Worm (Caenorhabditis elegans): ENCODE measurements around the gene pud-1.1.
"Not testable (repeated sequence)": the region's sequence is repeated elsewhere in the genome, so short reads cannot be mapped to it uniquely, and the experiment has no call there.

Gene pud-1.1

DNA sequence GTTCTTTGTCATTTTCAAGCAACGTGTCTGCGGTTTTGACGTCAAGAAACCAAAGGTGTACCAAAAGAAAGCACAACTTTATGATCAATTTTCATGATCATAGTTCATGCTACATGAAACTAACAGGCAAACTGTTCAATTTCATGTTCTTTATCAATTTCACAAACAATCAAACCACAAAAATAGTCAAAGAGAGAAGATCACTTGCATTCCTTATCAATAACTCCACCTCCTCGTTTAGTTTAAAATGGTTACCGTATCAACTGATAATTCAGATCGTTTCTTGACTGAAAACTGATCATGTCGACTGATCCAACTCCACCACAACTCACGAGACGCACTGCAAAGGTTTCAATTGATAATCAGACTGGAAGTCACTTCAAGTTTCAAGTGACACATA lies at the start of gene pud-1.1:
TSS of gene pud-1.1 (plus strand) at position 301 of the 400 bp plus-strand sequence.
- not testable (repeated sequence) for TF ChIP-seq R02D3.7 (tag; optimal IDR thresholded peaks at IDR 0.05); aly-2 (tag; optimal IDR thresholded peaks at IDR 0.05); nhr-43 (tag; optimal IDR thresholded peaks at IDR 0.05; ENCODE audit: poor library complexity, severe bottlenecking)

DNA sequence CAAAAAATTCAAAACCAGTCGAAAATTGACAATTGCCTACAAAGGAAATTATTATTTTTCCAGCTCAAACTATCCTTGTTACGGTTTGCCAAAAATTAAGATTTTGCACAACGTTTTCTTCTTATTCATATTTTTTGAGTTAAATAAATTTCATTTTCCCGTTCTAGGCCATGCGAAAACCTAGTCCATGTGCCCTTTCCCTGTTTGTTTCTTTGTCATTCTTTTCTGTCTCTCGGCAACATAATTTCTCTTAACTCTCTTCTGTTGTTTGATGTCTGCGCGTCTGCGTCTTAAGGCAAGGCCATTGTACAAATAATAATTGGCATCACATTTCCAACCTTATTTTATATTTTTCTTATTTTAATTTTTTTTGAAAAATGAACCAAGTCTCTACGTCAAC lies 48.7 kb upstream of the pud-1.1 start, which contains the start of gene nhr-228:
TSS of gene nhr-228 (plus strand) at position 261 of the 400 bp plus-strand sequence.
- TF ChIP-seq elt-2 (tag; optimal IDR thresholded peaks at IDR 0.05) = peak; percentile 29
- no peak for TF ChIP-seq tbx-2 (tag; optimal IDR thresholded peaks at IDR 0.05)
- no peak for TF ChIP-seq fkh-2 (tag; optimal IDR thresholded peaks at IDR 0.05)
- no peak for TF ChIP-seq ama-1 (optimal IDR thresholded peaks at IDR 0.05)
- TF ChIP-seq egl-5 (tag; optimal IDR thresholded peaks at IDR 0.05) = no peak
- TF ChIP-seq eor-1 (tag; optimal IDR thresholded peaks at IDR 0.05) = no peak
- TF ChIP-seq nhr-11 (tag; optimal IDR thresholded peaks at IDR 0.05) = no peak
- peak; percentile 84 for TF ChIP-seq skn-1 (tag; optimal IDR thresholded peaks at IDR 0.05)
- peak; percentile 46 for TF ChIP-seq nhr-23 (tag; optimal IDR thresholded peaks at IDR 0.05)
- peak; percentile 54 for TF ChIP-seq nfya-1 (tag; optimal IDR thresholded peaks at IDR 0.05; ENCODE audit: insufficient read depth)
- no peak for TF ChIP-seq daf-12 (tag; optimal IDR thresholded peaks at IDR 0.05)
- TF ChIP-seq R02D3.7 (tag; optimal IDR thresholded peaks at IDR 0.05) = no peak
- TF ChIP-seq nhr-28 (tag; optimal IDR thresholded peaks at IDR 0.05) = no peak
- no peak for TF ChIP-seq elt-3 (tag; optimal IDR thresholded peaks at IDR 0.05)
- peak; percentile 66 for TF ChIP-seq hmg-11 (tag; optimal IDR thresholded peaks at IDR 0.05)
- no peak for TF ChIP-seq aly-2 (tag; optimal IDR thresholded peaks at IDR 0.05)
- peak; percentile 17 for TF ChIP-seq snpc-4 (tag; optimal IDR thresholded peaks at IDR 0.05)
- no peak for TF ChIP-seq mdl-1 (tag; optimal IDR thresholded peaks at IDR 0.05)
- no peak for TF ChIP-seq ceh-28 (tag; optimal IDR thresholded peaks at IDR 0.05)
- TF ChIP-seq sea-2 (GFP tag; optimal IDR thresholded peaks at IDR 0.05) = no peak
- TF ChIP-seq lsy-12 (tag; optimal IDR thresholded peaks at IDR 0.05) = no peak
- no peak for TF ChIP-seq ceh-16 (tag; optimal IDR thresholded peaks at IDR 0.05)
- no peak for TF ChIP-seq elt-1 (tag; optimal IDR thresholded peaks at IDR 0.05)
- no peak for TF ChIP-seq nhr-67 (tag; optimal IDR thresholded peaks at IDR 0.05)
- no peak for TF ChIP-seq mml-1 (tag; optimal IDR thresholded peaks at IDR 0.05)
- TF ChIP-seq unc-39 (tag; optimal IDR thresholded peaks at IDR 0.05) = no peak
- TF ChIP-seq nhr-25 (tag; optimal IDR thresholded peaks at IDR 0.05) = peak; percentile 38
- no peak for TF ChIP-seq ZK546.5 (tag; optimal IDR thresholded peaks at IDR 0.05)
- no peak for TF ChIP-seq nhr-237 (tag; optimal IDR thresholded peaks at IDR 0.05)
- TF ChIP-seq lin-39 (tag; optimal IDR thresholded peaks at IDR 0.05) = no peak
- TF ChIP-seq nhr-76 (tag; optimal IDR thresholded peaks at IDR 0.05) = no peak
- TF ChIP-seq unc-62 (GFP tag; optimal IDR thresholded peaks at IDR 0.05) = no peak
- no peak for TF ChIP-seq pqm-1 (tag; optimal IDR thresholded peaks at IDR 0.05)
- TF ChIP-seq nhr-43 (tag; optimal IDR thresholded peaks at IDR 0.05; ENCODE audit: poor library complexity, severe bottlenecking) = no peak
- peak; percentile 49 for TF ChIP-seq lin-15B (tag; optimal IDR thresholded peaks at IDR 0.05)
- TF ChIP-seq nhr-12 (tag; optimal IDR thresholded peaks at IDR 0.05) = no peak
- no peak for TF ChIP-seq ztf-11 (tag; optimal IDR thresholded peaks at IDR 0.05)
- TF ChIP-seq pha-4 (tag; optimal IDR thresholded peaks at IDR 0.05) = peak; percentile 91
- TF ChIP-seq zag-1 (tag; optimal IDR thresholded peaks at IDR 0.05) = no peak
- no peak for TF ChIP-seq ztf-4 (tag; optimal IDR thresholded peaks at IDR 0.05)
- no peak for TF ChIP-seq ceh-9 (tag; optimal IDR thresholded peaks at IDR 0.05)
- no peak for TF ChIP-seq fos-1 (tag; optimal IDR thresholded peaks at IDR 0.05)
- no peak for TF ChIP-seq egl-27 (tag; optimal IDR thresholded peaks at IDR 0.05)
- TF ChIP-seq jun-1 (tag; optimal IDR thresholded peaks at IDR 0.05) = peak; percentile 22
- TF ChIP-seq fkh-10 (GFP tag; optimal IDR thresholded peaks at IDR 0.05) = no peak
- no peak for TF ChIP-seq nhr-77 (tag; optimal IDR thresholded peaks at IDR 0.05)
- TF ChIP-seq ceh-82 (tag; optimal IDR thresholded peaks at IDR 0.05) = no peak

Measured in whole organism, L3 larva.